Fruit fly (Drosophila melanogaster) whole organism, embryonic: ENCODE data around the gene CG32625.

ENCODE experiments used
- Adf1 ChIP-seq: fragments of 200-800 bp; sonication (Bioruptor generic); IDR thresholded peaks from 2 replicates; pipeline ENCODE4 v1.3.6; 2022; ENCODE audit warnings: missing biosample characterization, missing genetic modification characterization
- CG10209 ChIP-seq: fragments of 200-800 bp; sonication (Bioruptor generic); optimal IDR thresholded peaks from 3 replicates; lab custom pipeline; 2017; ENCODE audit warnings: missing biosample characterization, mild to moderate bottlenecking, missing genetic modification characterization, missing genetic modification reagents
- CG10274 ChIP-seq: fragments of 200-800 bp; sonication (Bioruptor generic); optimal IDR thresholded peaks from 3 replicates; lab custom pipeline; 2017; ENCODE audit warnings: missing biosample characterization, mild to moderate bottlenecking, missing genetic modification characterization
- CG11093 ChIP-seq: fragments of 200-800 bp; sonication (Bioruptor generic); IDR thresholded peaks from 3 replicates; pipeline ENCODE4 v1.3.6; 2022; ENCODE audit warnings: missing biosample characterization, missing genetic modification characterization
- CG11456 ChIP-seq: fragments of 200-800 bp; sonication (Bioruptor generic); IDR thresholded peaks from 3 replicates; pipeline ENCODE4 v1.3.6; 2022; ENCODE audit warnings: missing biosample characterization, missing genetic modification characterization
- CG13424 ChIP-seq: fragments of 200-800 bp; sonication (Bioruptor generic); optimal IDR thresholded peaks from 2 replicates; lab custom pipeline; 2019; ENCODE audit warnings: missing biosample characterization, mild to moderate bottlenecking, missing genetic modification characterization, moderate library complexity
- CG13894 ChIP-seq: fragments of 200-800 bp; sonication (Bioruptor generic); optimal IDR thresholded peaks from 3 replicates; lab custom pipeline; 2018; ENCODE audit warnings: missing biosample characterization, mild to moderate bottlenecking, missing genetic modification characterization, moderate library complexity
- CG18011 ChIP-seq: fragments of 200-800 bp; sonication (Bioruptor generic); optimal IDR thresholded peaks from 2 replicates; lab custom pipeline; 2017; ENCODE audit warnings: missing biosample characterization, missing genetic modification characterization, mild to moderate bottlenecking, moderate library complexity, missing genotype
- CG18476 ChIP-seq: fragments of 200-800 bp; sonication (Bioruptor generic); optimal IDR thresholded peaks from 2 replicates; lab custom pipeline; 2016; ENCODE audit warnings: missing biosample characterization, mild to moderate bottlenecking, missing genetic modification characterization
- CG2889 ChIP-seq: fragments of 200-800 bp; sonication (Bioruptor generic); IDR thresholded peaks from 3 replicates; pipeline ENCODE4 v1.3.6; 2022; ENCODE audit warnings: missing biosample characterization, missing genetic modification characterization
- CG30431 ChIP-seq: fragments of 200-800 bp; sonication (Bioruptor generic); optimal IDR thresholded peaks from 2 replicates; lab custom pipeline; 2017; ENCODE audit warnings: missing biosample characterization, missing genetic modification characterization
- CG32532 ChIP-seq: fragments of 200-800 bp; sonication (Bioruptor generic); IDR thresholded peaks from 2 replicates; pipeline ENCODE4 v1.3.6; 2022; ENCODE audit warnings: missing biosample characterization, missing genetic modification characterization
- CG32772 ChIP-seq: fragments of 200-800 bp; sonication (Bioruptor generic); IDR thresholded peaks from 2 replicates; pipeline ENCODE4 v1.3.6; 2022; ENCODE audit warnings: missing biosample characterization, missing genetic modification characterization
- CG34376 ChIP-seq: fragments of 200-800 bp; sonication (Bioruptor generic); optimal IDR thresholded peaks from 2 replicates; lab custom pipeline; 2018; ENCODE audit warnings: missing biosample characterization, mild to moderate bottlenecking, missing genetic modification characterization
- CG3726 ChIP-seq: fragments of 200-800 bp; sonication (Bioruptor generic); IDR thresholded peaks from 3 replicates; pipeline ENCODE4, ENCODE4 v1.3.6; 2022; ENCODE audit warnings: missing biosample characterization, missing genetic modification characterization
- CG4854 ChIP-seq: fragments of 200-800 bp; sonication (Bioruptor generic); optimal IDR thresholded peaks from 2 replicates; lab custom pipeline; 2016; ENCODE audit warnings: missing biosample characterization, missing genetic modification characterization, inconsistent platforms
- CG6854 ChIP-seq: fragments of 200-800 bp; sonication (Bioruptor generic); optimal IDR thresholded peaks from 3 replicates; lab custom pipeline; 2017; ENCODE audit warnings: missing biosample characterization, mild to moderate bottlenecking, missing genetic modification characterization
- CG7745 ChIP-seq: fragments of 200-800 bp; sonication (Bioruptor generic); optimal IDR thresholded peaks from 2 replicates; lab custom pipeline; 2018; ENCODE audit warnings: missing biosample characterization, mild to moderate bottlenecking, missing genetic modification characterization, moderate library complexity
- CG7987 ChIP-seq: fragments of 200-800 bp; sonication (Bioruptor generic); optimal IDR thresholded peaks from 2 replicates; lab custom pipeline; 2018; ENCODE audit warnings: missing biosample characterization, mild to moderate bottlenecking, missing genetic modification characterization, moderate library complexity
- CG8478 ChIP-seq: fragments of >200 bp; optimal IDR thresholded peaks from 2 replicates; lab custom pipeline; 2018
- CG9932 ChIP-seq: fragments of 200-800 bp; sonication (Bioruptor generic); IDR thresholded peaks from 2 replicates; pipeline ENCODE4 v1.3.6; 2022; ENCODE audit warnings: missing biosample characterization, missing genetic modification characterization
- CoRest ChIP-seq: fragments of 200-800 bp; sonication (Bioruptor generic); optimal IDR thresholded peaks from 3 replicates; lab custom pipeline; 2018; ENCODE audit warnings: missing biosample characterization, mild to moderate bottlenecking, missing genetic modification characterization, moderate library complexity
- D19B ChIP-seq: fragments of 200-800 bp; sonication (Bioruptor generic); optimal IDR thresholded peaks from 2 replicates; lab custom pipeline; 2017; ENCODE audit warnings: missing biosample characterization, mild to moderate bottlenecking, missing genetic modification characterization
- Hand ChIP-seq: fragments of 200-800 bp; sonication (Bioruptor generic); optimal IDR thresholded peaks from 2 replicates; lab custom pipeline; 2017; ENCODE audit warnings: mild to moderate bottlenecking, missing biosample characterization, missing genetic modification reagents, missing genetic modification characterization
- HmgZ ChIP-seq: fragments of 200-800 bp; sonication (Bioruptor generic); optimal IDR thresholded peaks from 2 replicates; lab custom pipeline; 2018; ENCODE audit warnings: missing biosample characterization, mild to moderate bottlenecking, missing genetic modification characterization
- Hr51 ChIP-seq, 2 experiments: fragments of 200-800 bp; sonication (Bioruptor generic); optimal IDR thresholded peaks; 2 replicates in 1 of 2; 3 replicates in 1 of 2; lab custom pipeline; 2016 to 2018; ENCODE audit warnings: missing biosample characterization in 2 of 2, missing genetic modification characterization in 2 of 2, mild to moderate bottlenecking in 1 of 2, moderate library complexity in 1 of 2
- Hr78 ChIP-seq, 2 experiments: fragments of 200-800 bp in 1 of 2; fragments of >200 bp in 1 of 2; sonication (Bioruptor generic) in 1 of 2; optimal IDR thresholded peaks; 2 replicates each; lab custom pipeline; 2017 to 2019; ENCODE audit warnings: missing biosample characterization in 2 of 2, missing genetic modification characterization in 2 of 2, mild to moderate bottlenecking in 1 of 2, moderate library complexity in 1 of 2
- Mes4 ChIP-seq: fragments of 200-800 bp; sonication (Bioruptor generic); optimal IDR thresholded peaks from 2 replicates; lab custom pipeline; 2016; ENCODE audit warnings: missing biosample characterization, missing genetic modification characterization
- NFAT ChIP-seq: fragments of 200-800 bp; sonication (Bioruptor generic); IDR thresholded peaks from 2 replicates; pipeline ENCODE4 v1.3.6; 2022; ENCODE audit warnings: missing biosample characterization, missing genetic modification characterization
- Neu2 ChIP-seq: fragments of 200-800 bp; sonication (Bioruptor generic); optimal IDR thresholded peaks from 3 replicates; lab custom pipeline; 2016; ENCODE audit warnings: missing biosample characterization, missing genetic modification characterization, borderline replicate concordance
- Nf-YB ChIP-seq: fragments of 200-800 bp; sonication (Bioruptor generic); optimal IDR thresholded peaks from 3 replicates; lab custom pipeline; 2019; ENCODE audit warnings: missing biosample characterization, mild to moderate bottlenecking, missing genetic modification characterization, moderate library complexity
- Sry-β ChIP-seq: fragments of 200-800 bp; sonication (Bioruptor generic); optimal IDR thresholded peaks from 2 replicates; lab custom pipeline; 2018; ENCODE audit warnings: missing biosample characterization, mild to moderate bottlenecking, missing genetic modification characterization, moderate library complexity
- cwo ChIP-seq: fragments of 200-800 bp; sonication (Bioruptor generic); optimal IDR thresholded peaks from 3 replicates; lab custom pipeline; 2017; ENCODE audit warnings: missing biosample characterization, missing genetic modification characterization, mild to moderate bottlenecking, moderate library complexity, missing genetic modification reagents
- dan ChIP-seq: fragments of 200-800 bp; sonication (Bioruptor generic); IDR thresholded peaks from 2 replicates; pipeline ENCODE4 v1.3.6; 2022; ENCODE audit warnings: missing biosample characterization, missing genetic modification characterization
- en ChIP-seq: fragments of 200-800 bp; sonication (Bioruptor generic); optimal IDR thresholded peaks from 2 replicates; lab custom pipeline; 2016; ENCODE audit warnings: missing biosample characterization, missing genetic modification characterization
- eve ChIP-seq, 2 experiments: fragments of >200 bp; optimal IDR thresholded peaks; 2 replicates each; lab custom pipeline; 2017; ENCODE audit warnings: missing biosample characterization in 2 of 2, missing genetic modification characterization in 2 of 2
- fru ChIP-seq: fragments of >200 bp; optimal IDR thresholded peaks from 2 replicates; lab custom pipeline; 2017
- gfzf ChIP-seq: fragments of 200-800 bp; sonication (Bioruptor generic); optimal IDR thresholded peaks from 2 replicates; lab custom pipeline; 2016; ENCODE audit warnings: missing biosample characterization, mild to moderate bottlenecking, missing genetic modification characterization, moderate library complexity
- gsb ChIP-seq: fragments of 200-800 bp; sonication (Bioruptor generic); IDR thresholded peaks from 2 replicates; pipeline ENCODE4 v1.3.6; 2022; ENCODE audit warnings: missing biosample characterization, missing genetic modification characterization
- lbe ChIP-seq: fragments of 200-800 bp; sonication (Bioruptor generic); optimal IDR thresholded peaks from 2 replicates; lab custom pipeline; 2016; ENCODE audit warnings: missing biosample characterization, mild to moderate bottlenecking, missing genetic modification characterization
- lola ChIP-seq, 3 experiments: fragments of >200 bp in 2 of 3; fragments of 200-800 bp in 1 of 3; sonication (Bioruptor generic) in 1 of 3; optimal IDR thresholded peaks; 2 replicates each; lab custom pipeline; 2017 to 2019; ENCODE audit warnings: missing biosample characterization in 3 of 3, missing genetic modification characterization in 3 of 3, mild to moderate bottlenecking in 1 of 3, moderate library complexity in 1 of 3
- luna ChIP-seq: fragments of 200-800 bp; sonication (Bioruptor generic); optimal IDR thresholded peaks from 2 replicates; lab custom pipeline; 2016; ENCODE audit warnings: missing biosample characterization, missing genetic modification characterization
- mirr ChIP-seq: fragments of 200-800 bp; sonication (Bioruptor generic); optimal IDR thresholded peaks from 3 replicates; lab custom pipeline; 2018; ENCODE audit warnings: missing biosample characterization, mild to moderate bottlenecking, missing genetic modification characterization
- pan ChIP-seq, 4 experiments: fragments of >200 bp in 3 of 4; fragments of 200-800 bp in 1 of 4; sonication (Bioruptor generic) in 1 of 4; optimal IDR thresholded peaks in 3 of 4; IDR thresholded peaks in 1 of 4; 2 replicates each; pipeline versions ENCODE4 v1.3.6 to Lab custom; 2017 to 2022; ENCODE audit warnings: missing biosample characterization in 2 of 4, missing genetic modification characterization in 2 of 4, mixed read lengths in 1 of 4
- peb ChIP-seq: fragments of 200-800 bp; sonication (Bioruptor generic); IDR thresholded peaks from 2 replicates; pipeline ENCODE4 v1.3.6; 2022; ENCODE audit warnings: missing biosample characterization, missing genetic modification characterization
- repo ChIP-seq: fragments of 200-800 bp; sonication (Bioruptor generic); optimal IDR thresholded peaks from 2 replicates; lab custom pipeline; 2016; ENCODE audit warnings: missing biosample characterization, missing genetic modification characterization
- sima ChIP-seq: fragments of 200-800 bp; sonication (Bioruptor generic); optimal IDR thresholded peaks from 2 replicates; lab custom pipeline; 2016; ENCODE audit warnings: missing biosample characterization, missing genetic modification characterization
- sisA ChIP-seq: fragments of 200-800 bp; sonication (Bioruptor generic); IDR thresholded peaks from 2 replicates; pipeline ENCODE4 v1.3.6; 2022; ENCODE audit warnings: missing biosample characterization, missing genetic modification characterization
- zen ChIP-seq: fragments of 200-800 bp; sonication (Bioruptor generic); optimal IDR thresholded peaks from 3 replicates; lab custom pipeline; 2018; ENCODE audit warnings: missing biosample characterization, mild to moderate bottlenecking, missing genetic modification characterization, moderate library complexity

CG32625 gene

dm6 chrX:13756776-13757312 lies at the start of gene CG32625, which contains the start of gene Rtc1 (continued):
- TF ChIP-seq sisA (GFP tag; lab: Robert Waterston, UW), result no peak; the same call in 1 of the 2 replicates
- TF ChIP-seq lola (GFP tag; optimal IDR thresholded peaks at IDR 0.05; lab: Kevin White, UChicago), result peak in 1 of 3 experiments; percentile 17
- TF ChIP-seq CG6854 (GFP tag; lab: Kevin White, UChicago), result no peak
- TF ChIP-seq CG10274 (GFP tag; lab: Kevin White, UChicago), result peak; percentile 8
- no peak for TF ChIP-seq CG30431 (GFP tag; lab: Kevin White, UChicago)
- TF ChIP-seq eve (GFP tag; optimal IDR thresholded peaks at IDR 0.05; lab: Kevin White, UChicago), result no peak

dm6 chrX:13805554-13805953 lies 48.9 kb upstream of the CG32625 start:
- TF ChIP-seq CG7745 (tag; lab: Kevin White, UChicago) (no peak), CG4854 (GFP tag; lab: Kevin White, UChicago) (no peak), D19B (GFP tag; lab: Kevin White, UChicago) (no peak), CoRest (tag; lab: Kevin White, UChicago) (peak; percentile 46), Hr78 (GFP tag; optimal IDR thresholded peaks at IDR 0.05; lab: Kevin White, UChicago) (no peak), CG32772 (GFP tag; lab: Robert Waterston, UW) (no peak), CG9932 (no peak), fru (lab: Kevin White, UChicago) (no peak), HmgZ (tag; lab: Kevin White, UChicago) (no peak), gfzf (no peak), Hr51 (GFP tag; optimal IDR thresholded peaks at IDR 0.05; lab: Kevin White, UChicago) (no peak), Sry-β (GFP tag; lab: Kevin White, UChicago) (peak; percentile 12), Mes4 (GFP tag; lab: Kevin White, UChicago) (peak; percentile 15), dan (GFP tag; lab: Robert Waterston, UW) (no peak), CG34376 (no peak), mirr (GFP tag; lab: Kevin White, UChicago) (no peak), NFAT (GFP tag; lab: Robert Waterston, UW) (no peak), Nf-YB (GFP tag; lab: Kevin White, UChicago) (peak; percentile 16), Adf1 (GFP tag; lab: Robert Waterston, UW) (no peak), gsb (no peak), luna (GFP tag; lab: Kevin White, UChicago) (no peak), Neu2 (GFP tag; lab: Kevin White, UChicago) (no peak), CG8478 (lab: Kevin White, UChicago) (peak; percentile 91), cwo (GFP tag; lab: Kevin White, UChicago) (no peak), CG10209 (GFP tag; lab: Kevin White, UChicago) (no peak), CG18476 (no peak), CG11456 (GFP tag; lab: Robert Waterston, UW) (no peak), peb (GFP tag; lab: Robert Waterston, UW) (no peak), sima (no peak), lbe (GFP tag; lab: Kevin White, UChicago) (no peak), CG18011 (GFP tag; lab: Kevin White, UChicago) (no peak), zen (tag; lab: Kevin White, UChicago) (no peak), repo (GFP tag; lab: Kevin White, UChicago) (no peak), CG11093 (GFP tag; lab: Robert Waterston, UW) (no peak), en (GFP tag; lab: Kevin White, UChicago) (no peak), CG3726 (GFP tag; lab: Robert Waterston, UW) (no peak), CG7987 (no peak), CG13424 (tag; lab: Kevin White, UChicago) (no peak), CG13894 (no peak), Hand (GFP tag; lab: Kevin White, UChicago) (no peak), pan (optimal IDR thresholded peaks at IDR 0.05; lab: Kevin White, UChicago) (no peak), pan (GFP tag; optimal IDR thresholded peaks at IDR 0.05 in 1 of 2, IDR thresholded peaks at IDR 0.05 in 1 of 2) (no peak), CG32532 (GFP tag; lab: Robert Waterston, UW) (no peak), CG2889 (GFP tag; lab: Robert Waterston, UW) (no peak)
